Fruit fly (Drosophila melanogaster) S2 (cell line): Measurements from ENCODE around the gene CG11085.

Source experiments
- CG8478 ChIP-seq: fragments of >200 bp; optimal IDR thresholded peaks from 2 replicates; lab custom pipeline; 2018
- CTCF ChIP-seq, 2 experiments: fragments of >200 bp; optimal IDR thresholded peaks; 2 replicates each; lab custom pipeline; 2018

- TF ChIP-seq CTCF (optimal IDR thresholded peaks at IDR 0.05; lab: Kevin White, UChicago) (no peak), CG8478 (lab: Kevin White, UChicago) (no peak)
Observed at dm6 chrX:12611536-12612458, 4.3 kb upstream of the CG11085 start, which contains the start of the genes CG1463 and Fpgs1.
